Worm (Caenorhabditis elegans) whole organism, L2 larva: ENCODE measurements around the gene H19J13.2.

Experiments
- alr-1 ChIP-seq: fragments of 150-350 bp; optimal IDR thresholded peaks from 2 replicates; lab custom pipeline; 2014; ENCODE audit warnings: missing biosample characterization, missing genetic modification characterization
- ama-1 ChIP-seq: fragments of 150-350 bp; optimal IDR thresholded peaks from 2 replicates; lab custom pipeline; 2018; ENCODE audit warnings: inconsistent platforms
- ceh-82 ChIP-seq: fragments of 150-350 bp; optimal IDR thresholded peaks from 2 replicates; lab custom pipeline; 2014; ENCODE audit warnings: missing biosample characterization, missing genetic modification characterization
- nhr-12 ChIP-seq: fragments of 150-350 bp; optimal IDR thresholded peaks from 2 replicates; lab custom pipeline; 2014; ENCODE audit warnings: missing biosample characterization, missing genetic modification characterization
- nhr-25 ChIP-seq: fragments of 150-350 bp; sonication (generic microtip); optimal IDR thresholded peaks from 3 replicates; lab custom pipeline; 2014; ENCODE audit warnings: missing biosample characterization, missing genetic modification characterization
- snpc-4 ChIP-seq: fragments of 150-350 bp; optimal IDR thresholded peaks from 2 replicates; lab custom pipeline; 2014; ENCODE audit warnings: missing biosample characterization, missing genetic modification characterization
- unc-62 ChIP-seq: fragments of 150-350 bp; optimal IDR thresholded peaks from 2 replicates; lab custom pipeline; 2014; ENCODE audit warnings: missing biosample characterization, missing genetic modification reagents, missing genetic modification characterization

DNA sequence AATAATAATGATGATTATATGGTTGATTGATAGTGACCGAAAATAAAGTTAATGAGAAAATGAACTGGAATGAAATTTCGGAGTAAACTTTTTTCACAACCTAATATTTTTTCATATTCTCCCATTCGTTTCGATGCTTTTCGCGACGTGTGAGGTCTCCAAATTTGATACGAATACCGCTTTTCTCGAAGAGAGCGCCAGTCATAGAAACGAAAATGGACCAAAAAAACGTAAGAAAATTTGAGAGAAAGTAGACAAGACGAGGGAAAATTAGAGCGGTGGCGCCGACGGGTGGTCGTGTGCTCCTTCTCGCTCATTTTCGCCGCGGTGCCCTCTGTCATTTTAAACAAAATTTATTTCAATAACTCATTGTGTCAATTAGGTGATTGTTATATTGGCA, 40.6 kb upstream of the H19J13.2 start:
- TF ChIP-seq snpc-4 (tag; lab: Kevin White, UChicago) (no peak), ceh-82 (tag; lab: Kevin White, UChicago) (no peak), nhr-25 (tag; lab: Kevin White, UChicago) (no peak), nhr-12 (tag; lab: Kevin White, UChicago) (no peak), ama-1 (lab: Kevin White, UChicago) (no peak), alr-1 (tag; lab: Kevin White, UChicago) (no peak), unc-62 (no peak)
